Worm (Caenorhabditis elegans) whole organism, L1 larva: ENCODE measurements around the gene abhd-12.

ENCODE experiments used
- C34B4.2 ChIP-seq: sonication (generic microtip); optimal IDR thresholded peaks from 2 replicates; lab custom pipeline; 2017; ENCODE audit warnings: mild to moderate bottlenecking, missing genetic modification characterization, missing compliant biosample characterization
- ama-1 ChIP-seq: fragments of 150-350 bp; optimal IDR thresholded peaks from 2 replicates; lab custom pipeline; 2014
- efl-1 ChIP-seq, 4 experiments: fragments of 150-350 bp; optimal IDR thresholded peaks in 3 of 4; peaks in 1 of 4; 1 replicate in 1 of 4; 2 replicates in 3 of 4; lab custom pipeline; 2014; ENCODE audit warnings: missing biosample characterization in 2 of 4, missing genetic modification characterization in 2 of 4, missing genetic modification reagents in 2 of 4
- egl-27 ChIP-seq, 2 experiments: fragments of 150-350 bp in 1 of 2; sonication (generic microtip); optimal IDR thresholded peaks; 3 replicates each; lab custom pipeline; 2017 to 2018; ENCODE audit warnings: missing biosample characterization in 2 of 2, missing genetic modification characterization in 2 of 2, missing genetic modification reagents in 2 of 2
- hlh-17 ChIP-seq: fragments of 200-800 bp; sonication (Bioruptor generic); optimal IDR thresholded peaks from 2 replicates; lab custom pipeline; 2018; ENCODE audit warnings: missing genetic modification characterization, mild to moderate bottlenecking, missing compliant biosample characterization, moderate library complexity, borderline replicate concordance
- jun-1 ChIP-seq: fragments of 150-350 bp; optimal IDR thresholded peaks from 2 replicates; lab custom pipeline; 2014; ENCODE audit warnings: missing biosample characterization, missing genetic modification reagents, missing genetic modification characterization
- lin-13 ChIP-seq: fragments of 150-350 bp; optimal IDR thresholded peaks from 2 replicates; lab custom pipeline; 2014; ENCODE audit warnings: missing biosample characterization, missing genetic modification reagents, missing genetic modification characterization
- lin-39 ChIP-seq: fragments of 150-350 bp; optimal IDR thresholded peaks from 2 replicates; lab custom pipeline; 2014; ENCODE audit warnings: missing biosample characterization, missing genetic modification reagents, missing genetic modification characterization
- nhr-12 ChIP-seq: sonication (generic microtip); optimal IDR thresholded peaks from 2 replicates; lab custom pipeline; 2017; ENCODE audit warnings: missing biosample characterization, missing genetic modification characterization
- nhr-28 ChIP-seq: fragments of 150-350 bp; optimal IDR thresholded peaks from 2 replicates; lab custom pipeline; 2014; ENCODE audit warnings: missing biosample characterization, missing genetic modification characterization
- nhr-76 ChIP-seq: sonication (generic microtip); optimal IDR thresholded peaks from 2 replicates; lab custom pipeline; 2017; ENCODE audit warnings: missing biosample characterization, missing genetic modification characterization
- skn-1 ChIP-seq: fragments of 150-350 bp; optimal IDR thresholded peaks from 2 replicates; lab custom pipeline; 2014; ENCODE audit warnings: missing biosample characterization, missing genetic modification characterization
- sox-4 ChIP-seq: sonication (generic microtip); optimal IDR thresholded peaks from 2 replicates; lab custom pipeline; 2016; ENCODE audit warnings: missing genetic modification characterization, missing compliant biosample characterization
- ztf-11 ChIP-seq, 2 experiments: sonication (generic microtip); optimal IDR thresholded peaks; 2 replicates each; lab custom pipeline; 2016 to 2017; ENCODE audit warnings: missing genetic modification characterization in 2 of 2, missing biosample characterization in 1 of 2, missing compliant biosample characterization in 1 of 2

DNA sequence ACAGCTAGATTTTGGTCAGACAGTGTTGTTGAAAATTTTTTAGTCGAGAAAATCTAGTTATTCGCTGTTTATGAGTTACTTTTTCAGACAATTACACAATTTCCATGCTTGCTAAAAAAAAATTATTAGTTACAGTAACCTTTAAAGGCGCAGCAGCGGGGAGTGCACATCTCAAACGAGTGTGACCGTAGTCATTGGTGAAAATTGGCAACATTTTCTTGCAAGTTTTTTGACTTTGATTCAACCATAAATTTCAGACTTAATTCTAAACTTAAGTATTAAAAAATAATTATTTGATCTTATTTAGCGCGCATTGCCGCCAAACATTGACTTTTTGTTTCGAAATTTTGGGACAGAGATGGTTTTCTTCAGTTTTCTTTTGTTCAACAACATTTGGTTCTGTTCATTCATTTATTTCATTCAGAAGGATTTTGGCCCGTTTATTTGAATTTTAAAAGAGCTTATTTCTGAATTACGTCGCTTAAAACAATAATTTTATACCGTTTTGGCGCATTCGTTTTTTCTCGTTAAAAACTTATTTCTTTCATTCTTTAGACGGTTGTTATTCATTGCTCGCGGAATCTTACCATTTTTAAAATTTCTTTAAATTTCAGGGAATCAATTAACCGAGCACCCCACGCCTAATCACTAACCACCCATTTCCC lies 45.3 kb downstream of the abhd-12 start, which contains the start of gene oma-2:
- TF ChIP-seq C34B4.2 (tag; lab: Kevin White, UChicago) = no peak
- TF ChIP-seq ama-1 (lab: Kevin White, UChicago) = no peak
- TF ChIP-seq nhr-28 = no peak
- TF ChIP-seq lin-39 (tag; lab: Kevin White, UChicago) = no peak
- TF ChIP-seq hlh-17 (GFP tag; lab: Kevin White, UChicago) = no peak
- no peak for TF ChIP-seq nhr-12 (tag; lab: Kevin White, UChicago)
- no peak for TF ChIP-seq sox-4 (tag; lab: Kevin White, UChicago)
- TF ChIP-seq skn-1 (tag; lab: Kevin White, UChicago) = no peak
- TF ChIP-seq efl-1 (optimal IDR thresholded peaks at IDR 0.05; lab: Kevin White, UChicago) = no peak
- no peak for TF ChIP-seq efl-1 (GFP tag; optimal IDR thresholded peaks at IDR 0.05 in 1 of 2; lab: Kevin White, UChicago)
- TF ChIP-seq ztf-11 (tag; optimal IDR thresholded peaks at IDR 0.05; lab: Kevin White, UChicago) = no peak
- no peak for TF ChIP-seq egl-27 (tag; optimal IDR thresholded peaks at IDR 0.05; lab: Kevin White, UChicago)
- no peak for TF ChIP-seq lin-13 (GFP tag; lab: Kevin White, UChicago)
- no peak for TF ChIP-seq nhr-76 (tag; lab: Kevin White, UChicago)
- TF ChIP-seq jun-1 (tag; lab: Kevin White, UChicago) = no peak
